Fruit fly (Drosophila melanogaster) whole organism, embryonic: ENCODE measurements around the gene CG43338.
A peak's percentile ranks its signal among the peaks of the same experiment; 100 is the strongest.

ENCODE experiments used
- Bdp1 ChIP-seq: fragments of 200-800 bp; sonication (Bioruptor generic); optimal IDR thresholded peaks from 3 replicates; lab custom pipeline; 2016; ENCODE audit warnings: missing biosample characterization, missing genetic modification characterization
- CG1024 ChIP-seq: fragments of 200-800 bp; sonication (Bioruptor generic); IDR thresholded peaks from 2 replicates; pipeline ENCODE4 v1.3.6; 2022; ENCODE audit warnings: missing biosample characterization, missing genetic modification characterization
- CG10654 ChIP-seq: fragments of 200-800 bp; sonication (Bioruptor generic); optimal IDR thresholded peaks from 2 replicates; lab custom pipeline; 2016; ENCODE audit warnings: missing biosample characterization, missing genetic modification characterization
- CG12659 ChIP-seq: fragments of 200-800 bp; sonication (Bioruptor generic); optimal IDR thresholded peaks from 3 replicates; lab custom pipeline; 2017; ENCODE audit warnings: mild to moderate bottlenecking, missing biosample characterization, missing genetic modification reagents, missing genetic modification characterization
- CG15073 ChIP-seq: fragments of 200-800 bp; sonication (Bioruptor generic); optimal IDR thresholded peaks from 2 replicates; lab custom pipeline; 2016; ENCODE audit warnings: missing biosample characterization, missing genetic modification characterization
- CG16779 ChIP-seq: fragments of 200-800 bp; sonication (Bioruptor generic); IDR thresholded peaks from 2 replicates; pipeline ENCODE4 v1.3.6; 2022; ENCODE audit warnings: missing biosample characterization, missing genetic modification characterization
- CG2116 ChIP-seq: fragments of 200-800 bp; sonication (Bioruptor generic); optimal IDR thresholded peaks from 3 replicates; lab custom pipeline; 2018; ENCODE audit warnings: missing biosample characterization, mild to moderate bottlenecking, missing genetic modification characterization
- CG2889 ChIP-seq: fragments of 200-800 bp; sonication (Bioruptor generic); IDR thresholded peaks from 3 replicates; pipeline ENCODE4 v1.3.6; 2022; ENCODE audit warnings: missing biosample characterization, missing genetic modification characterization
- CG3838 ChIP-seq: fragments of 200-800 bp; sonication (Bioruptor generic); optimal IDR thresholded peaks from 3 replicates; lab custom pipeline; 2016; ENCODE audit warnings: missing biosample characterization, missing genetic modification characterization
- CG4328 ChIP-seq: fragments of 200-800 bp; sonication (Bioruptor generic); optimal IDR thresholded peaks from 3 replicates; lab custom pipeline; 2017; ENCODE audit warnings: missing biosample characterization, missing genetic modification reagents, missing genetic modification characterization
- CG43689 ChIP-seq: fragments of 200-800 bp; sonication (Bioruptor generic); IDR thresholded peaks from 2 replicates; pipeline ENCODE4 v1.3.6; 2022; ENCODE audit warnings: missing biosample characterization, missing genetic modification characterization
- CG4617 ChIP-seq: fragments of 200-800 bp; sonication (Bioruptor generic); optimal IDR thresholded peaks from 3 replicates; lab custom pipeline; 2016; ENCODE audit warnings: missing biosample characterization, missing genetic modification characterization, borderline replicate concordance
- CG6175 ChIP-seq: fragments of 200-800 bp; sonication (Bioruptor generic); IDR thresholded peaks from 3 replicates; pipeline ENCODE4 v1.3.6; 2022; ENCODE audit warnings: missing biosample characterization, missing genetic modification characterization
- CG7372 ChIP-seq: fragments of 200-800 bp; sonication (Bioruptor generic); IDR thresholded peaks from 2 replicates; pipeline ENCODE4 v1.3.6; 2022; ENCODE audit warnings: missing biosample characterization, missing genetic modification characterization
- CG8359 ChIP-seq: fragments of 200-800 bp; sonication (Bioruptor generic); optimal IDR thresholded peaks from 2 replicates; lab custom pipeline; 2017; ENCODE audit warnings: missing biosample characterization, mild to moderate bottlenecking, missing genetic modification characterization, borderline replicate concordance
- CG8765 ChIP-seq: fragments of 200-800 bp; sonication (Bioruptor generic); IDR thresholded peaks from 2 replicates; pipeline ENCODE4 v1.3.6; 2022; ENCODE audit warnings: missing biosample characterization, missing genetic modification characterization
- CG8944 ChIP-seq: fragments of 200-800 bp; sonication (Bioruptor generic); optimal IDR thresholded peaks from 3 replicates; lab custom pipeline; 2016; ENCODE audit warnings: missing biosample characterization, missing genetic modification characterization
- CG9215 ChIP-seq: fragments of 200-800 bp; sonication (Bioruptor generic); IDR thresholded peaks from 2 replicates; pipeline ENCODE4 v1.3.6; 2022; ENCODE audit warnings: missing biosample characterization, missing genetic modification characterization
- CHES-1-like ChIP-seq: fragments of 200-800 bp; sonication (Bioruptor generic); optimal IDR thresholded peaks from 2 replicates; lab custom pipeline; 2016; ENCODE audit warnings: missing biosample characterization, missing genetic modification characterization
- D19A ChIP-seq: fragments of 200-800 bp; optimal IDR thresholded peaks from 3 replicates; lab custom pipeline; 2019; ENCODE audit warnings: missing biosample characterization, mild to moderate bottlenecking, missing genetic modification characterization, moderate library complexity
- E2f2 ChIP-seq: fragments of 200-800 bp; sonication (Bioruptor generic); IDR thresholded peaks from 2 replicates; pipeline ENCODE4 v1.3.6; 2022; ENCODE audit warnings: missing biosample characterization, missing genetic modification characterization
- Fer1 ChIP-seq: fragments of 200-800 bp; sonication (Bioruptor generic); optimal IDR thresholded peaks from 2 replicates; lab custom pipeline; 2017; ENCODE audit warnings: missing biosample characterization, mild to moderate bottlenecking, missing genetic modification characterization
- Hand ChIP-seq: fragments of 200-800 bp; sonication (Bioruptor generic); optimal IDR thresholded peaks from 2 replicates; lab custom pipeline; 2017; ENCODE audit warnings: mild to moderate bottlenecking, missing biosample characterization, missing genetic modification reagents, missing genetic modification characterization
- HmgZ ChIP-seq: fragments of 200-800 bp; sonication (Bioruptor generic); optimal IDR thresholded peaks from 2 replicates; lab custom pipeline; 2018; ENCODE audit warnings: missing biosample characterization, mild to moderate bottlenecking, missing genetic modification characterization
- Hmx ChIP-seq: fragments of 200-800 bp; sonication (Bioruptor generic); optimal IDR thresholded peaks from 2 replicates; lab custom pipeline; 2016; ENCODE audit warnings: missing biosample characterization, missing genetic modification characterization
- Med ChIP-seq: fragments of 200-800 bp; sonication (Bioruptor generic); peaks from one replicate; lab custom pipeline; 2016; ENCODE audit warnings: missing biosample characterization, missing genetic modification characterization, mild to moderate bottlenecking, inconsistent platforms, moderate library complexity
- Nf-YB ChIP-seq: fragments of 200-800 bp; sonication (Bioruptor generic); optimal IDR thresholded peaks from 3 replicates; lab custom pipeline; 2019; ENCODE audit warnings: missing biosample characterization, mild to moderate bottlenecking, missing genetic modification characterization, moderate library complexity
- NfI ChIP-seq: fragments of 200-800 bp; sonication (Bioruptor generic); optimal IDR thresholded peaks from 3 replicates; lab custom pipeline; 2018; ENCODE audit warnings: missing biosample characterization, mild to moderate bottlenecking, missing genetic modification characterization, moderate library complexity
- Opbp ChIP-seq: fragments of 200-800 bp; sonication (Bioruptor generic); IDR thresholded peaks from 3 replicates; pipeline ENCODE4 v1.3.6; 2022; ENCODE audit warnings: missing biosample characterization, missing genetic modification characterization; ENCODE audit not compliant: partially characterized antibody
- Sin3A ChIP-seq: fragments of >200 bp; optimal IDR thresholded peaks from 2 replicates; lab custom pipeline; 2018
- Sox100B ChIP-seq: fragments of 200-800 bp; sonication (Bioruptor generic); optimal IDR thresholded peaks from 3 replicates; lab custom pipeline; 2018; ENCODE audit warnings: missing biosample characterization, mild to moderate bottlenecking, missing genetic modification characterization
- Tbp ChIP-seq: fragments of >200 bp; optimal IDR thresholded peaks from 2 replicates; lab custom pipeline; 2018; ENCODE audit warnings: missing biosample characterization, missing genetic modification characterization
- Xbp1 ChIP-seq: fragments of 200-800 bp; sonication (Bioruptor generic); optimal IDR thresholded peaks from 3 replicates; lab custom pipeline; 2016; ENCODE audit warnings: missing biosample characterization, mild to moderate bottlenecking, missing genetic modification characterization
- abd-A ChIP-seq: fragments of 200-800 bp; sonication (Bioruptor generic); optimal IDR thresholded peaks from 3 replicates; lab custom pipeline; 2019; ENCODE audit warnings: missing biosample characterization, mild to moderate bottlenecking, missing genetic modification characterization, moderate library complexity
- crc ChIP-seq: fragments of 200-800 bp; sonication (Bioruptor generic); optimal IDR thresholded peaks from 2 replicates; lab custom pipeline; 2016; ENCODE audit warnings: missing biosample characterization, missing genetic modification characterization
- da ChIP-seq: fragments of 200-800 bp; sonication (Bioruptor generic); optimal IDR thresholded peaks from 2 replicates; lab custom pipeline; 2016; ENCODE audit warnings: missing biosample characterization, missing genetic modification characterization
- dati ChIP-seq: fragments of 200-800 bp; sonication (Bioruptor generic); IDR thresholded peaks from 2 replicates; pipeline ENCODE4 v1.3.6; 2022; ENCODE audit warnings: missing biosample characterization, missing genetic modification characterization
- eve ChIP-seq, 2 experiments: fragments of >200 bp; optimal IDR thresholded peaks; 2 replicates each; lab custom pipeline; 2017; ENCODE audit warnings: missing biosample characterization in 2 of 2, missing genetic modification characterization in 2 of 2
- gfzf ChIP-seq: fragments of 200-800 bp; sonication (Bioruptor generic); optimal IDR thresholded peaks from 2 replicates; lab custom pipeline; 2016; ENCODE audit warnings: missing biosample characterization, mild to moderate bottlenecking, missing genetic modification characterization, moderate library complexity
- hbn ChIP-seq: fragments of 200-800 bp; sonication (Bioruptor generic); IDR thresholded peaks from 2 replicates; pipeline ENCODE4 v1.3.6; 2022; ENCODE audit warnings: missing biosample characterization, missing genetic modification characterization; ENCODE audit not compliant: partially characterized antibody
- jing ChIP-seq: fragments of 200-800 bp; sonication (Bioruptor generic); optimal IDR thresholded peaks from 2 replicates; lab custom pipeline; 2018; ENCODE audit warnings: missing biosample characterization, mild to moderate bottlenecking, missing genetic modification characterization
- mirr ChIP-seq: fragments of 200-800 bp; sonication (Bioruptor generic); optimal IDR thresholded peaks from 3 replicates; lab custom pipeline; 2018; ENCODE audit warnings: missing biosample characterization, mild to moderate bottlenecking, missing genetic modification characterization
- otp ChIP-seq: fragments of 200-800 bp; sonication (Bioruptor generic); IDR thresholded peaks from 3 replicates; pipeline ENCODE4, ENCODE4 v1.3.6; 2022; ENCODE audit warnings: missing biosample characterization, missing genetic modification characterization
- phol ChIP-seq: fragments of 200-800 bp; sonication (Bioruptor generic); optimal IDR thresholded peaks from 3 replicates; lab custom pipeline; 2018; ENCODE audit warnings: missing biosample characterization, mild to moderate bottlenecking, missing genetic modification characterization, moderate library complexity
- prd ChIP-seq, 3 experiments: fragments of >200 bp in 2 of 3; fragments of 200-800 bp in 1 of 3; sonication (Bioruptor generic) in 1 of 3; optimal IDR thresholded peaks in 2 of 3; IDR thresholded peaks in 1 of 3; 2 replicates in 2 of 3; 3 replicates in 1 of 3; pipeline versions ENCODE4 v1.3.6 to Lab custom; 2017 to 2022; ENCODE audit warnings: missing biosample characterization in 1 of 3, missing genetic modification characterization in 1 of 3
- ranshi ChIP-seq: fragments of 200-800 bp; sonication (Bioruptor generic); IDR thresholded peaks from 2 replicates; pipeline ENCODE4 v1.3.6; 2022; ENCODE audit warnings: missing biosample characterization, missing genetic modification characterization
- tio ChIP-seq: fragments of 200-800 bp; sonication (Bioruptor generic); optimal IDR thresholded peaks from 2 replicates; lab custom pipeline; 2017; ENCODE audit warnings: missing biosample characterization, missing genetic modification characterization, inconsistent platforms
- trh ChIP-seq: fragments of 200-800 bp; sonication (Bioruptor generic); optimal IDR thresholded peaks from 2 replicates; lab custom pipeline; 2016; ENCODE audit warnings: missing biosample characterization, missing genetic modification characterization
- tup ChIP-seq: fragments of 200-800 bp; sonication (Bioruptor generic); optimal IDR thresholded peaks from 2 replicates; lab custom pipeline; 2016; ENCODE audit warnings: missing biosample characterization, mild to moderate bottlenecking, missing genetic modification characterization, moderate library complexity
- twi ChIP-seq: fragments of 200-800 bp; optimal IDR thresholded peaks from 2 replicates; lab custom pipeline; 2019; ENCODE audit warnings: missing biosample characterization, mild to moderate bottlenecking, missing genetic modification characterization, moderate library complexity
- usp ChIP-seq: fragments of >200 bp; optimal IDR thresholded peaks from 2 replicates; lab custom pipeline; 2017; ENCODE audit warnings: missing biosample characterization, missing genetic modification characterization

CG43338 gene

DNA sequence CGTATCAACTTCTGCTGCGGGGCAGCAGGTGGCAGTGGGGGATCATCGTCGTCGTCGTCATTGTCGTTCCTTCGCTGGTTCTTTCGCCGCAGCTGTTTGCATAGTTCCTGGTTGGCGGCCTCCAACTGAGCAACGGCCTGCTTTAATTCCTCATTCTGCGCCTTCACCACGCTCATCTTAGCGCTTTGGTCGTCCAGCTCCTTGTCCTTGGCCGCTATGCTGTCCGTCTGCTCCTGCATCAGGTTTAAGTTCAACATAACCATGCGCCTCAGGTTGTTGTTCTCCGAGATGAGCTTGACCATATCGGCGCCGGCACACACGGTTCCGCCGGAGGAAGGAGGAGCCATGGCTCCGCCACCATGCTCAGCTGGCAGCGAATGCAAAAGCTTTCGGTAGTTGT lies 16.8 kb upstream of the CG43338 start:
- peak; percentile 20 for TF ChIP-seq Med
- TF ChIP-seq prd (optimal IDR thresholded peaks at IDR 0.05; lab: Kevin White, UChicago): no peak
- TF ChIP-seq prd (GFP tag; IDR thresholded peaks at IDR 0.05; lab: Robert Waterston, UW): 0 out of 3 replicates have a peak, but pooled peaks have one; percentile 5
- no peak for TF ChIP-seq twi (tag; lab: Kevin White, UChicago)
- TF ChIP-seq Opbp (GFP tag; lab: Robert Waterston, UW): 0 out of 3 replicates have a peak, but pooled peaks have one; percentile 11
- no peak for TF ChIP-seq HmgZ (tag; lab: Kevin White, UChicago)
- no peak for TF ChIP-seq usp
- TF ChIP-seq trh (GFP tag; lab: Kevin White, UChicago): no peak
- TF ChIP-seq, all 482 proteins: peak for 3

- TF ChIP-seq Bdp1 (GFP tag; lab: Kevin White, UChicago) (peak; percentile 2), Sox100B (GFP tag; lab: Kevin White, UChicago) (no peak), CHES-1-like (no peak), Fer1 (GFP tag; lab: Kevin White, UChicago) (peak; percentile 24), crc (no peak), CG2889 (GFP tag; lab: Robert Waterston, UW) (no peak), Nf-YB (GFP tag; lab: Kevin White, UChicago) (no peak), Hand (GFP tag; lab: Kevin White, UChicago) (no peak), CG15073 (GFP tag; lab: Kevin White, UChicago) (no peak), eve (GFP tag; optimal IDR thresholded peaks at IDR 0.05; lab: Kevin White, UChicago) (no peak), CG43689 (no peak), CG8944 (GFP tag; lab: Kevin White, UChicago) (no peak), abd-A (no peak), CG3838 (no peak), CG1024 (GFP tag; lab: Robert Waterston, UW) (no peak), tup (GFP tag; lab: Kevin White, UChicago) (no peak), CG9215 (GFP tag; lab: Robert Waterston, UW) (no peak), E2f2 (GFP tag; lab: Robert Waterston, UW) (peak; percentile 93), CG4617 (GFP tag; lab: Kevin White, UChicago) (peak; percentile 53), CG2116 (GFP tag; lab: Kevin White, UChicago) (peak; percentile 40), otp (GFP tag; lab: Robert Waterston, UW) (no peak), mirr (GFP tag; lab: Kevin White, UChicago) (no peak), NfI (no peak), da (GFP tag; lab: Kevin White, UChicago) (no peak), CG10654 (GFP tag; lab: Kevin White, UChicago) (no peak), CG4328 (GFP tag; lab: Kevin White, UChicago) (no peak), CG12659 (peak; percentile 43), Tbp (GFP tag; lab: Kevin White, UChicago) (no peak), jing (no peak), hbn (GFP tag; lab: Robert Waterston, UW) (no peak), tio (GFP tag; lab: Kevin White, UChicago) (no peak), CG7372 (GFP tag; lab: Robert Waterston, UW) (no peak), D19A (tag; lab: Kevin White, UChicago) (no peak), dati (GFP tag; lab: Robert Waterston, UW) (no peak), Xbp1 (GFP tag; lab: Kevin White, UChicago) (no peak), phol (tag; lab: Kevin White, UChicago) (peak; percentile 26), Sin3A (lab: Kevin White, UChicago) (peak; percentile 7), CG6175 (GFP tag; lab: Robert Waterston, UW) (no peak), CG8359 (GFP tag; lab: Kevin White, UChicago) (no peak), ranshi (GFP tag; lab: Robert Waterston, UW) (no peak), CG8765 (GFP tag; lab: Robert Waterston, UW) (no peak), CG16779 (GFP tag; lab: Robert Waterston, UW) (no peak), gfzf (GFP tag; lab: Kevin White, UChicago) (peak; percentile 77), Hmx (GFP tag; lab: Kevin White, UChicago) (no peak)
Measured at dm6 chr2L:18681903-18682302, 10.9 kb upstream of the CG43338 start, which contains the start of gene tos. Gene tos, minus strand, starts transcription at chr2L:18682075.
